Fruit fly (Drosophila melanogaster) whole organism, embryonic: Measurements from ENCODE around the gene CG15044.
A peak's percentile ranks its signal among the peaks of the same experiment; 100 is the strongest.

Experiments used
- Asciz ChIP-seq: fragments of 200-800 bp; sonication (Bioruptor generic); optimal IDR thresholded peaks from 2 replicates; lab custom pipeline; 2017; ENCODE audit warnings: missing biosample characterization, mild to moderate bottlenecking, missing genetic modification characterization, missing genetic modification reagents
- CG10267 ChIP-seq: fragments of 200-800 bp; sonication (Bioruptor generic); optimal IDR thresholded peaks from 2 replicates; lab custom pipeline; 2018; ENCODE audit warnings: missing biosample characterization, mild to moderate bottlenecking, missing genetic modification characterization, moderate library complexity
- CG11695 ChIP-seq: fragments of 200-800 bp; sonication (Bioruptor generic); IDR thresholded peaks from 3 replicates; pipeline ENCODE4 v1.3.6; 2022; ENCODE audit warnings: missing biosample characterization, missing genetic modification characterization
- CG1233 ChIP-seq: fragments of 200-800 bp; sonication (Bioruptor generic); optimal IDR thresholded peaks from 4 replicates; lab custom pipeline; 2018; ENCODE audit warnings: missing biosample characterization, mild to moderate bottlenecking, missing genetic modification characterization
- CG14441 ChIP-seq: fragments of 200-800 bp; sonication (Bioruptor generic); IDR thresholded peaks from 2 replicates; pipeline ENCODE4 v1.3.6; 2022; ENCODE audit warnings: missing biosample characterization, missing genetic modification characterization
- CG16815 ChIP-seq: fragments of 200-800 bp; sonication (Bioruptor generic); optimal IDR thresholded peaks from 3 replicates; lab custom pipeline; 2017; ENCODE audit warnings: missing biosample characterization, mild to moderate bottlenecking, missing genetic modification characterization
- CG17359 ChIP-seq: fragments of 200-800 bp; sonication (Bioruptor generic); optimal IDR thresholded peaks from 3 replicates; lab custom pipeline; 2018; ENCODE audit warnings: missing biosample characterization, mild to moderate bottlenecking, missing genetic modification characterization, moderate library complexity
- CG1832 ChIP-seq: fragments of 200-800 bp; sonication (Bioruptor generic); optimal IDR thresholded peaks from 2 replicates; lab custom pipeline; 2017; ENCODE audit warnings: missing biosample characterization, mild to moderate bottlenecking, missing genetic modification characterization, inconsistent platforms
- CG18476 ChIP-seq: fragments of 200-800 bp; sonication (Bioruptor generic); optimal IDR thresholded peaks from 2 replicates; lab custom pipeline; 2016; ENCODE audit warnings: missing biosample characterization, mild to moderate bottlenecking, missing genetic modification characterization
- CG2712 ChIP-seq: fragments of 200-800 bp; optimal IDR thresholded peaks from 3 replicates; lab custom pipeline; 2019; ENCODE audit warnings: missing biosample characterization, mild to moderate bottlenecking, missing genetic modification characterization, moderate library complexity
- CG30020 ChIP-seq: fragments of 200-800 bp; optimal IDR thresholded peaks from 2 replicates; lab custom pipeline; 2019; ENCODE audit warnings: missing biosample characterization, mild to moderate bottlenecking, missing genetic modification characterization, moderate library complexity
- CG31441 ChIP-seq: fragments of 200-800 bp; sonication (Bioruptor generic); IDR thresholded peaks from 2 replicates; pipeline ENCODE4 v1.3.6; 2022; ENCODE audit warnings: missing biosample characterization, missing genetic modification characterization
- CG4424 ChIP-seq: fragments of 200-800 bp; sonication (Bioruptor generic); optimal IDR thresholded peaks from 3 replicates; lab custom pipeline; 2016; ENCODE audit warnings: missing biosample characterization, missing genetic modification characterization
- CG6254 ChIP-seq: fragments of 200-800 bp; sonication (Bioruptor generic); optimal IDR thresholded peaks from 3 replicates; lab custom pipeline; 2017; ENCODE audit warnings: mild to moderate bottlenecking, missing biosample characterization, missing genetic modification reagents, missing genetic modification characterization
- CG7271 ChIP-seq: fragments of 200-800 bp; sonication (Bioruptor generic); optimal IDR thresholded peaks from 2 replicates; lab custom pipeline; 2018; ENCODE audit warnings: missing biosample characterization, mild to moderate bottlenecking, missing genetic modification characterization, moderate library complexity
- CG7556 ChIP-seq: fragments of 200-800 bp; sonication (Bioruptor generic); optimal IDR thresholded peaks from 2 replicates; lab custom pipeline; 2017; ENCODE audit warnings: missing biosample characterization, mild to moderate bottlenecking, missing genetic modification characterization
- CG7839 ChIP-seq: fragments of 200-800 bp; sonication (Bioruptor generic); optimal IDR thresholded peaks from 3 replicates; lab custom pipeline; 2018; ENCODE audit warnings: missing biosample characterization, mild to moderate bottlenecking, missing genetic modification characterization, moderate library complexity
- Camta ChIP-seq: fragments of 200-800 bp; sonication (Bioruptor generic); optimal IDR thresholded peaks from 2 replicates; lab custom pipeline; 2016; ENCODE audit warnings: missing biosample characterization, missing genetic modification characterization
- CoRest ChIP-seq: fragments of 200-800 bp; sonication (Bioruptor generic); optimal IDR thresholded peaks from 3 replicates; lab custom pipeline; 2018; ENCODE audit warnings: missing biosample characterization, mild to moderate bottlenecking, missing genetic modification characterization, moderate library complexity
- D19A ChIP-seq: fragments of 200-800 bp; optimal IDR thresholded peaks from 3 replicates; lab custom pipeline; 2019; ENCODE audit warnings: missing biosample characterization, mild to moderate bottlenecking, missing genetic modification characterization, moderate library complexity
- Dip2 ChIP-seq: fragments of 200-800 bp; sonication (Bioruptor generic); IDR thresholded peaks from 2 replicates; pipeline ENCODE4 v1.3.6; 2022; ENCODE audit warnings: missing biosample characterization, missing genetic modification characterization
- Hmr ChIP-seq: fragments of 200-800 bp; sonication (Bioruptor generic); optimal IDR thresholded peaks from 3 replicates; lab custom pipeline; 2017; ENCODE audit warnings: mild to moderate bottlenecking, missing biosample characterization, missing genetic modification reagents, missing genetic modification characterization
- Hr78 ChIP-seq, 2 experiments: fragments of 200-800 bp in 1 of 2; fragments of >200 bp in 1 of 2; sonication (Bioruptor generic) in 1 of 2; optimal IDR thresholded peaks; 2 replicates each; lab custom pipeline; 2017 to 2019; ENCODE audit warnings: missing biosample characterization in 2 of 2, missing genetic modification characterization in 2 of 2, mild to moderate bottlenecking in 1 of 2, moderate library complexity in 1 of 2
- NC2α ChIP-seq: fragments of 200-800 bp; sonication (Bioruptor generic); optimal IDR thresholded peaks from 2 replicates; lab custom pipeline; 2016; ENCODE audit warnings: missing biosample characterization, missing genetic modification characterization
- Ptx1 ChIP-seq: fragments of 200-800 bp; sonication (Bioruptor generic); IDR thresholded peaks from 2 replicates; pipeline ENCODE4 v1.3.6; 2022; ENCODE audit warnings: missing biosample characterization, missing genetic modification characterization
- Sin3A ChIP-seq: fragments of >200 bp; optimal IDR thresholded peaks from 2 replicates; lab custom pipeline; 2018
- Taf1 ChIP-seq: fragments of 200-800 bp; sonication (Bioruptor generic); IDR thresholded peaks from 2 replicates; pipeline ENCODE4 v1.3.6; 2022; ENCODE audit warnings: missing biosample characterization, missing genetic modification characterization
- Trl ChIP-seq, 3 experiments: fragments of >200 bp in 2 of 3; fragments of 200-800 bp in 1 of 3; sonication (Bioruptor generic) in 1 of 3; optimal IDR thresholded peaks; 2 replicates in 1 of 3; 3 replicates in 2 of 3; lab custom pipeline; 2016 to 2017; ENCODE audit warnings: missing biosample characterization in 1 of 3, missing genetic modification characterization in 1 of 3
- Xrp1 ChIP-seq: fragments of 200-800 bp; sonication (Bioruptor generic); IDR thresholded peaks from 2 replicates; pipeline ENCODE4 v1.3.6; 2022; ENCODE audit warnings: missing biosample characterization, missing genetic modification characterization
- bigmax ChIP-seq: fragments of 200-800 bp; sonication (Bioruptor generic); optimal IDR thresholded peaks from 2 replicates; lab custom pipeline; 2018; ENCODE audit warnings: missing biosample characterization, mild to moderate bottlenecking, missing genetic modification characterization
- bowl ChIP-seq: fragments of 200-800 bp; sonication (Bioruptor generic); IDR thresholded peaks from 2 replicates; pipeline ENCODE4 v1.3.6; 2022; ENCODE audit warnings: missing biosample characterization, missing genetic modification characterization
- bsh ChIP-seq, 2 experiments: fragments of 200-800 bp; sonication (Bioruptor generic); optimal IDR thresholded peaks; 2 replicates each; lab custom pipeline; 2017 to 2018; ENCODE audit warnings: mild to moderate bottlenecking in 2 of 2, missing biosample characterization in 2 of 2, missing genetic modification characterization in 2 of 2, moderate library complexity in 1 of 2
- btn ChIP-seq: fragments of 200-800 bp; sonication (Bioruptor generic); optimal IDR thresholded peaks from 2 replicates; lab custom pipeline; 2016; ENCODE audit warnings: missing biosample characterization, missing genetic modification characterization
- chif ChIP-seq, 2 experiments: fragments of 200-800 bp; sonication (Bioruptor generic); optimal IDR thresholded peaks; 3 replicates each; lab custom pipeline; 2016; ENCODE audit warnings: missing biosample characterization in 2 of 2, missing genetic modification characterization in 2 of 2
- cwo ChIP-seq: fragments of 200-800 bp; sonication (Bioruptor generic); optimal IDR thresholded peaks from 3 replicates; lab custom pipeline; 2017; ENCODE audit warnings: missing biosample characterization, missing genetic modification characterization, mild to moderate bottlenecking, moderate library complexity, missing genetic modification reagents
- dmrt99B ChIP-seq: fragments of 200-800 bp; sonication (Bioruptor generic); optimal IDR thresholded peaks from 2 replicates; lab custom pipeline; 2018; ENCODE audit warnings: missing biosample characterization, mild to moderate bottlenecking, missing genetic modification characterization, moderate library complexity
- en ChIP-seq: fragments of 200-800 bp; sonication (Bioruptor generic); optimal IDR thresholded peaks from 2 replicates; lab custom pipeline; 2016; ENCODE audit warnings: missing biosample characterization, missing genetic modification characterization
- grau ChIP-seq: fragments of 200-800 bp; optimal IDR thresholded peaks from 3 replicates; lab custom pipeline; 2019; ENCODE audit warnings: missing biosample characterization, mild to moderate bottlenecking, missing genetic modification characterization, moderate library complexity
- h ChIP-seq: fragments of >200 bp; optimal IDR thresholded peaks from 2 replicates; lab custom pipeline; 2017
- insv ChIP-seq, 2 experiments: fragments of 200-800 bp; sonication (Bioruptor generic); optimal IDR thresholded peaks; 3 replicates each; lab custom pipeline; 2016 to 2018; ENCODE audit warnings: missing biosample characterization in 2 of 2, missing genetic modification characterization in 2 of 2
- nom ChIP-seq: fragments of 200-800 bp; sonication (Bioruptor generic); optimal IDR thresholded peaks from 2 replicates; lab custom pipeline; 2017; ENCODE audit warnings: missing biosample characterization, missing genetic modification characterization, mild to moderate bottlenecking, moderate library complexity, missing genetic modification reagents
- onecut ChIP-seq: fragments of 200-800 bp; sonication (Bioruptor generic); IDR thresholded peaks from 2 replicates; pipeline ENCODE4 v1.3.6; 2022; ENCODE audit warnings: missing biosample characterization, missing genetic modification characterization
- otp ChIP-seq: fragments of 200-800 bp; sonication (Bioruptor generic); IDR thresholded peaks from 3 replicates; pipeline ENCODE4, ENCODE4 v1.3.6; 2022; ENCODE audit warnings: missing biosample characterization, missing genetic modification characterization
- p53 ChIP-seq: fragments of 200-800 bp; sonication (Bioruptor generic); optimal IDR thresholded peaks from 2 replicates; lab custom pipeline; 2016; ENCODE audit warnings: missing biosample characterization, missing genetic modification characterization
- pzg ChIP-seq: fragments of 200-800 bp; sonication (Bioruptor generic); optimal IDR thresholded peaks from 3 replicates; lab custom pipeline; 2018; ENCODE audit warnings: missing biosample characterization, mild to moderate bottlenecking, missing genetic modification characterization, moderate library complexity
- sima ChIP-seq: fragments of 200-800 bp; sonication (Bioruptor generic); optimal IDR thresholded peaks from 2 replicates; lab custom pipeline; 2016; ENCODE audit warnings: missing biosample characterization, missing genetic modification characterization
- sisA ChIP-seq: fragments of 200-800 bp; sonication (Bioruptor generic); IDR thresholded peaks from 2 replicates; pipeline ENCODE4 v1.3.6; 2022; ENCODE audit warnings: missing biosample characterization, missing genetic modification characterization
- sna ChIP-seq: fragments of 200-800 bp; sonication (Bioruptor generic); IDR thresholded peaks from 2 replicates; pipeline ENCODE4 v1.3.6; 2022; ENCODE audit warnings: missing biosample characterization, missing genetic modification characterization; ENCODE audit not compliant: partially characterized antibody
- unpg ChIP-seq: fragments of 200-800 bp; sonication (Bioruptor generic); optimal IDR thresholded peaks from 3 replicates; lab custom pipeline; 2018; ENCODE audit warnings: missing biosample characterization, mild to moderate bottlenecking, missing genetic modification characterization, moderate library complexity

CG15044 gene

DNA sequence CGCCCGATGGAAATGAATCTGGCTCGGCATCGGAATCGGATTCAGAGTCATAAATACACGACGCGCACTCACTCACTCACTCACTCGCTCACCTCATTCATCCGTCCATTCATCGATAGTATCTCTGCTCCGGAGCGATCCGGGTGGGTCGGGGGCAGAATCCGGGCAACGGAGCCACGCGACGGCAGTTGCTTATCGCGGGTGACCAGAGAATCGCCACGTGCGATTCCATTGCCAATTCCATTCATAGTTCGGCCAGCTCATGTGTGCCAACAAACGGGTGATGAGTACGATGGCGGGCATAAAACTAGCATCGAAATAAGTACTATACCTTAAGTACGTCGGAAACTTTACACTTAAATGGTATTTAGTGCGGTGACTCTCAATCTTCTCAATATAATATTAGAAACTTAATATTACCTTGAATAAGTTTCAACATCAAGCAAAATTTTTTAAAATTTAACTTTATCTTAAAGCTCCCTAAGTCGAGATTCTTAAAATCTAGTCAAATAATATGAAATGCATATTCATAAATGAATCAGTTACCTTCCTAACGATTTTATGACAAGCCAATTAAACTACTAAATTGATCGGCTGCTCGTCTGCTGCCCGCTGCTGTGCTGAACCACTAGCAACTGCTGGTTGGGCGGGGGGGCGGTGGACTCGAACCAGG is 32.9 kb upstream of the CG15044 start (continued):
- TF ChIP-seq bsh (GFP tag; optimal IDR thresholded peaks at IDR 0.05; lab: Kevin White, UChicago) = peak in 1 of 2 experiments; percentile 53
- no peak for TF ChIP-seq h
- no peak for TF ChIP-seq CG1832 (GFP tag; lab: Kevin White, UChicago)
- TF ChIP-seq CG16815 (GFP tag; lab: Kevin White, UChicago) = peak; percentile 18
- TF ChIP-seq Hr78 (GFP tag; optimal IDR thresholded peaks at IDR 0.05; lab: Kevin White, UChicago) = peak in 1 of 2 experiments; percentile 21
- no peak for TF ChIP-seq Sin3A
- peak; percentile 16 for TF ChIP-seq CG7271 (tag; lab: Kevin White, UChicago)
- no peak for TF ChIP-seq otp (GFP tag; lab: Robert Waterston, UW)
- peak; percentile 65 for TF ChIP-seq cwo (GFP tag; lab: Kevin White, UChicago)
- no peak for TF ChIP-seq pzg
- TF ChIP-seq CG2712 (tag; lab: Kevin White, UChicago) = peak; percentile 77
- peak; percentile 43 for TF ChIP-seq CoRest (tag; lab: Kevin White, UChicago)
- peak; percentile 9 for TF ChIP-seq Hmr
- TF ChIP-seq CG17359 (tag; lab: Kevin White, UChicago) = peak; percentile 34
- peak; percentile 62 for TF ChIP-seq CG10267 (tag; lab: Kevin White, UChicago)
- TF ChIP-seq Asciz = peak; percentile 55
- 0 out of 2 replicates have a peak, but pooled peaks have one; percentile 19 for TF ChIP-seq Ptx1
- TF ChIP-seq insv (GFP tag; optimal IDR thresholded peaks at IDR 0.05; lab: Kevin White, UChicago) = no peak
- TF ChIP-seq chif (GFP tag; optimal IDR thresholded peaks at IDR 0.05; lab: Kevin White, UChicago) = peak in 1 of 2 experiments; percentile 9
- no peak for TF ChIP-seq p53 (GFP tag; lab: Kevin White, UChicago)
- TF ChIP-seq NC2α (GFP tag; lab: Kevin White, UChicago) = no peak
- peak; percentile 59 for TF ChIP-seq D19A (tag; lab: Kevin White, UChicago)
- peak; percentile 62 for TF ChIP-seq CG31441 (GFP tag; lab: Robert Waterston, UW)
- peak; percentile 10 for TF ChIP-seq CG30020 (tag; lab: Kevin White, UChicago)
- no peak for TF ChIP-seq sima (GFP tag; lab: Kevin White, UChicago)
- TF ChIP-seq unpg (GFP tag; lab: Kevin White, UChicago) = peak; percentile 21
- peak; percentile 53 for TF ChIP-seq dmrt99B (tag; lab: Kevin White, UChicago)
- TF ChIP-seq sisA (GFP tag; lab: Robert Waterston, UW) = peak; percentile 21; the same call in 1 of the 2 replicates
- TF ChIP-seq sna (GFP tag; lab: Robert Waterston, UW) = no peak
- TF ChIP-seq grau (tag; lab: Kevin White, UChicago) = peak; percentile 47
- TF ChIP-seq nom (GFP tag; lab: Kevin White, UChicago) = no peak
- TF ChIP-seq CG7839 = peak; percentile 53
- 0 out of 2 replicates have a peak, but pooled peaks have one; percentile 20 for TF ChIP-seq onecut (GFP tag; lab: Robert Waterston, UW)
- peak; percentile 66 for TF ChIP-seq CG4424 (GFP tag; lab: Kevin White, UChicago)
- no peak for TF ChIP-seq btn (GFP tag; lab: Kevin White, UChicago)
- no peak for TF ChIP-seq en (GFP tag; lab: Kevin White, UChicago)
- no peak for TF ChIP-seq Taf1 (GFP tag; lab: Robert Waterston, UW)
- peak; percentile 57 for TF ChIP-seq CG7556 (GFP tag; lab: Kevin White, UChicago)
- TF ChIP-seq CG18476 (GFP tag; lab: Kevin White, UChicago) = peak; percentile 10
- TF ChIP-seq CG14441 = no peak
- no peak for TF ChIP-seq Camta (GFP tag; lab: Kevin White, UChicago)
- 0 out of 3 replicates have a peak, but pooled peaks have one; percentile 49 for TF ChIP-seq CG11695 (GFP tag; lab: Robert Waterston, UW)
- no peak for TF ChIP-seq Dip2 (GFP tag; lab: Robert Waterston, UW)
- peak; percentile 50 for TF ChIP-seq CG6254 (GFP tag; lab: Kevin White, UChicago)
- no peak for TF ChIP-seq bigmax
- peak; percentile 2 for TF ChIP-seq CG1233 (GFP tag; lab: Kevin White, UChicago)
- no peak for TF ChIP-seq bowl (GFP tag; lab: Robert Waterston, UW)
- no peak for TF ChIP-seq Trl (optimal IDR thresholded peaks at IDR 0.05; lab: Kevin White, UChicago)
- TF ChIP-seq Trl (GFP tag; optimal IDR thresholded peaks at IDR 0.05; lab: Kevin White, UChicago) = no peak
- peak; percentile 60 for TF ChIP-seq Xrp1 (GFP tag; lab: Robert Waterston, UW)
